Worm (Caenorhabditis elegans): Measurements from ENCODE around the gene tag-18.

ce11 chrX:3727274-3727673, 6.6 kb downstream of the tag-18 start, which contains the start of gene nlp-1:
- TF ChIP-seq ceh-82 (tag; optimal IDR thresholded peaks at IDR 0.05) (no peak), nhr-12 (tag; optimal IDR thresholded peaks at IDR 0.05) (no peak), dmd-4 (tag; optimal IDR thresholded peaks at IDR 0.05) (no peak), nhr-11 (tag; optimal IDR thresholded peaks at IDR 0.05) (no peak), snpc-4 (tag; optimal IDR thresholded peaks at IDR 0.05) (no peak), unc-39 (tag; optimal IDR thresholded peaks at IDR 0.05) (no peak), nhr-237 (tag; optimal IDR thresholded peaks at IDR 0.05) (no peak), nhr-10 (tag; optimal IDR thresholded peaks at IDR 0.05) (no peak), blmp-1 (tag; optimal IDR thresholded peaks at IDR 0.05; ENCODE audit: insufficient read depth) (no peak), fos-1 (tag; optimal IDR thresholded peaks at IDR 0.05) (no peak), aly-2 (tag; optimal IDR thresholded peaks at IDR 0.05) (no peak), unc-62 (GFP tag; optimal IDR thresholded peaks at IDR 0.05) (no peak)

All from whole organism, L2 larva.